Worm (Caenorhabditis elegans): Measurements from ENCODE around the gene K09E9.4.

K09E9.4 gene

DNA sequence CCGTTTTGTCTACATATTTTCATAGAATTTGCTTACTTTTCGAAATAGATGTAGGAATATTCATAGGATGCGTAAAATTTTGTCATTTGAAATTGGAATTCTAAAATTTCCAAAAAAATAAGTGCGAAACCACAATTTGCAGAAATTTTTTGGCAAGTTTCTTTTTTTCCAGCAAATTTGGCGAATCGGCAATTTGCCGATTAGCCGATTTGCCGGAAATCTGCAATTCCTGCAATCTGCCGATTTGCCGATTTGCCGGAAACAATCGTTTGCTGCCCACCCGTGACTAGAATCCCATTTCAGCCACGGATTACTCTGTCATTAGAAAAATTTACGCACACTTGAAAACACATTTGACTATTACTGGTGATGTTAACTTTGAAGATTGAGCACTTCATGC, 26.0 kb downstream of the K09E9.4 start:
- TF ChIP-seq sma-9 (GFP tag; optimal IDR thresholded peaks at IDR 0.05) (peak; percentile 0), sma-9 (tag; optimal IDR thresholded peaks at IDR 0.05) (no peak), nhr-77 (tag; optimal IDR thresholded peaks at IDR 0.05) (no peak)

ce11 chrX:15600512-15601117, 29.6 kb downstream of the K09E9.4 start, which contains the start of gene ent-2:
Gene ent-2, plus strand, starts transcription at chrX:15601067.
- TF ChIP-seq mbf-1 (tag; optimal IDR thresholded peaks at IDR 0.05) (no peak), mdl-1 (tag; optimal IDR thresholded peaks at IDR 0.05) (peak in 1 of 2 experiments; percentile 46), sma-9 (GFP tag; optimal IDR thresholded peaks at IDR 0.05) (peak; percentile 59), sma-9 (tag; optimal IDR thresholded peaks at IDR 0.05) (no peak), nhr-129 (tag; optimal IDR thresholded peaks at IDR 0.05) (peak; percentile 36), lsy-2 (tag; optimal IDR thresholded peaks at IDR 0.05) (peak in 1 of 2 experiments; percentile 44), F13H6.1 (tag; optimal IDR thresholded peaks at IDR 0.05) (no peak), unc-39 (tag; optimal IDR thresholded peaks at IDR 0.05) (no peak), mab-5 (tag; optimal IDR thresholded peaks at IDR 0.05) (peak; percentile 5), unc-55 (GFP tag; optimal IDR thresholded peaks at IDR 0.05) (peak; percentile 52), ZK546.5 (tag; optimal IDR thresholded peaks at IDR 0.05) (no peak), sem-4 (tag; optimal IDR thresholded peaks at IDR 0.05) (peak; percentile 36), crh-2 (tag; optimal IDR thresholded peaks at IDR 0.05) (peak; percentile 40), lin-13 (GFP tag; optimal IDR thresholded peaks at IDR 0.05) (peak; percentile 32), nhr-237 (tag; optimal IDR thresholded peaks at IDR 0.05) (no peak), C34F6.9 (tag; optimal IDR thresholded peaks at IDR 0.05) (peak; percentile 44), lin-11 (tag; optimal IDR thresholded peaks at IDR 0.05) (peak; percentile 67)

ce11 chrX:15599925-15600324, 30.3 kb downstream of the K09E9.4 start:
- TF ChIP-seq ZK546.5 (tag; optimal IDR thresholded peaks at IDR 0.05): no peak
- no peak for TF ChIP-seq lin-11 (tag; optimal IDR thresholded peaks at IDR 0.05)
- TF ChIP-seq sem-4 (tag; optimal IDR thresholded peaks at IDR 0.05): no peak
- peak; percentile 56 for TF ChIP-seq nhr-129 (tag; optimal IDR thresholded peaks at IDR 0.05)
- TF ChIP-seq ztf-1 (GFP tag; conservative IDR thresholded peaks at IDR 0.05): no peak
- no peak for TF ChIP-seq lin-13 (GFP tag; optimal IDR thresholded peaks at IDR 0.05)
- TF ChIP-seq skn-1 (tag; optimal IDR thresholded peaks at IDR 0.05): no peak
- no peak for TF ChIP-seq egl-27 (tag; optimal IDR thresholded peaks at IDR 0.05)
- TF ChIP-seq ztf-4 (tag; optimal IDR thresholded peaks at IDR 0.05): no peak
- no peak for TF ChIP-seq sma-3 (GFP tag; optimal IDR thresholded peaks at IDR 0.05)
- no peak for TF ChIP-seq alr-1 (tag; optimal IDR thresholded peaks at IDR 0.05)
- no peak for TF ChIP-seq blmp-1 (tag; optimal IDR thresholded peaks at IDR 0.05; ENCODE audit: insufficient read depth)
- no peak for TF ChIP-seq Y55F3AM.14 (GFP tag; optimal IDR thresholded peaks at IDR 0.05)
- no peak for TF ChIP-seq nhr-12 (tag; optimal IDR thresholded peaks at IDR 0.05)
- TF ChIP-seq sma-9 (GFP tag; optimal IDR thresholded peaks at IDR 0.05): peak; percentile 31
- no peak for TF ChIP-seq sma-9 (tag; optimal IDR thresholded peaks at IDR 0.05)

ce11 chrX:15598661-15599384, 31.4 kb downstream of the K09E9.4 start:
- TF ChIP-seq mbf-1 (tag; optimal IDR thresholded peaks at IDR 0.05) (no peak), ama-1 (optimal IDR thresholded peaks at IDR 0.05) (no peak), C34F6.9 (tag; optimal IDR thresholded peaks at IDR 0.05) (no peak), sma-9 (GFP tag; optimal IDR thresholded peaks at IDR 0.05) (peak; percentile 70), sma-9 (tag; optimal IDR thresholded peaks at IDR 0.05) (no peak), F13H6.1 (tag; optimal IDR thresholded peaks at IDR 0.05) (no peak), elt-1 (tag; optimal IDR thresholded peaks at IDR 0.05) (no peak), aly-2 (tag; optimal IDR thresholded peaks at IDR 0.05) (no peak), fos-1 (tag; optimal IDR thresholded peaks at IDR 0.05) (peak; percentile 29), nhr-21 (tag; optimal IDR thresholded peaks at IDR 0.05) (no peak), mdl-1 (tag; optimal IDR thresholded peaks at IDR 0.05) (no peak), crh-2 (tag; optimal IDR thresholded peaks at IDR 0.05) (peak; percentile 48), unc-39 (tag; optimal IDR thresholded peaks at IDR 0.05) (no peak), nhr-25 (tag; optimal IDR thresholded peaks at IDR 0.05) (no peak), sma-3 (GFP tag; optimal IDR thresholded peaks at IDR 0.05) (no peak), Y55F3AM.14 (GFP tag; optimal IDR thresholded peaks at IDR 0.05) (no peak), ceh-16 (tag; optimal IDR thresholded peaks at IDR 0.05) (no peak)
